Worm (Caenorhabditis elegans) whole organism, midembryonic: Measurements from ENCODE around the gene W07A12.8.

Experiments used
- T22C8.4 ChIP-seq: fragments of 200-800 bp; sonication (Bioruptor generic); IDR thresholded peaks from 2 replicates; pipeline ENCODE4 v1.3.6; 2022; ENCODE audit warnings: missing genetic modification characterization, missing compliant biosample characterization
- cog-1 ChIP-seq: sonication (generic microtip); optimal IDR thresholded peaks from 2 replicates; lab custom pipeline; 2016; ENCODE audit warnings: missing genetic modification characterization, missing compliant biosample characterization
- flt-1 ChIP-seq: fragments of 200-800 bp; sonication (Bioruptor generic); IDR thresholded peaks from 2 replicates; pipeline ENCODE4 v1.3.6; 2022; ENCODE audit warnings: missing genetic modification characterization, missing compliant biosample characterization
- klf-2 ChIP-seq: fragments of 200-800 bp; sonication (Bioruptor generic); conservative IDR thresholded peaks from 2 replicates; pipeline ENCODE4 v1.3.6; 2022; ENCODE audit warnings: missing genetic modification reagents, missing genetic modification characterization, missing compliant biosample characterization
- med-1 ChIP-seq: sonication (generic microtip); optimal IDR thresholded peaks from 2 replicates; lab custom pipeline; 2017; ENCODE audit warnings: missing genetic modification characterization, mild to moderate bottlenecking, missing compliant biosample characterization, antibody characterized with exemption, missing genetic modification reagents; ENCODE audit not compliant: insufficient read depth
- ref-1 ChIP-seq: fragments of 200-800 bp; sonication (Bioruptor generic); conservative IDR thresholded peaks from 2 replicates; pipeline ENCODE4 v1.3.6; 2022; ENCODE audit warnings: missing genetic modification reagents, missing genetic modification characterization, missing compliant biosample characterization
- tab-1 ChIP-seq: fragments of 200-800 bp; sonication (Bioruptor generic); IDR thresholded peaks from 2 replicates; pipeline ENCODE4 v1.3.6; 2022; ENCODE audit warnings: missing genetic modification characterization, missing compliant biosample characterization
- ztf-23 ChIP-seq: fragments of 200-800 bp; sonication (Bioruptor generic); IDR thresholded peaks from 2 replicates; pipeline ENCODE4 v1.3.6; 2022; ENCODE audit warnings: missing genetic modification reagents, missing genetic modification characterization, missing compliant biosample characterization
- ztf-29 ChIP-seq: fragments of 200-800 bp; sonication (Bioruptor generic); IDR thresholded peaks from 2 replicates; pipeline ENCODE4 v1.3.6; 2022; ENCODE audit warnings: missing genetic modification reagents, missing genetic modification characterization, missing compliant biosample characterization

DNA sequence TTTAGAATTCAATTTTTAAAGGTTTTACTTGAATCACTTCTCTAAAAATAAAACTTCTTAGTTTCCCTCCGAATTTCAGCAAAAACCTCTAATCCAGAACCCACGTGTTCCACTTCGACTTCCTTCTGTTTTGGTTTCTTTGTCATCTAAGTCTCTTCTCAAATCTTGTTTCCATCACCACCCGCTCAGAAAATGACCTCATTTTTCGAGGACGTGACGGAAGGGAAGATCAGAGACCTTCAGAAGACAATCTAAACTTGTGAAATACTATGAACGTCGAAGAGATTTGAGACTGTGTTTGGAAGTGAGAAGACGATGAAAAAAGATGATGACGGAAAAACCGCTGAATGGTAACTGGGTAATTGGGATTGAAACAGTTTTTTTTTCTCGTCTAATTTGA lies 24.0 kb upstream of the W07A12.8 start:
- TF ChIP-seq med-1 (GFP tag; lab: Kevin White, UChicago) (no peak), ztf-23 (GFP tag; lab: Robert Waterston, UW) (no peak), ztf-29 (GFP tag; lab: Robert Waterston, UW) (no peak), flt-1 (GFP tag; lab: Robert Waterston, UW) (no peak), ref-1 (GFP tag; lab: Robert Waterston, UW) (no peak), tab-1 (GFP tag; lab: Robert Waterston, UW) (no peak), T22C8.4 (no peak), klf-2 (GFP tag; lab: Robert Waterston, UW) (no peak), cog-1 (no peak)
